Worm (Caenorhabditis elegans) whole organism, L1 larva: ENCODE results near the gene C49H3.6.
A peak's percentile ranks its signal among the peaks of the same experiment; 100 is the strongest.

ENCODE experiments used
- C04F5.9 ChIP-seq: sonication (generic microtip); optimal IDR thresholded peaks from 2 replicates; lab custom pipeline; 2016; ENCODE audit warnings: missing genetic modification characterization, missing compliant biosample characterization
- C16A3.4 ChIP-seq: fragments of 150-350 bp; optimal IDR thresholded peaks from 2 replicates; lab custom pipeline; 2014; ENCODE audit warnings: missing biosample characterization, missing genetic modification characterization
- F16B12.6 ChIP-seq: fragments of 150-350 bp; optimal IDR thresholded peaks from 2 replicates; lab custom pipeline; 2014; ENCODE audit warnings: missing biosample characterization, missing genetic modification characterization
- Y116A8C.19 ChIP-seq: sonication (generic microtip); optimal IDR thresholded peaks from 2 replicates; lab custom pipeline; 2016; ENCODE audit warnings: missing compliant biosample characterization, missing genetic modification characterization, borderline replicate concordance
- aly-2 ChIP-seq: fragments of 150-350 bp; optimal IDR thresholded peaks from 2 replicates; lab custom pipeline; 2014; ENCODE audit warnings: missing biosample characterization, missing genetic modification characterization
- blmp-1 ChIP-seq: fragments of 150-350 bp; optimal IDR thresholded peaks from 2 replicates; lab custom pipeline; 2014; ENCODE audit warnings: missing biosample characterization, missing genetic modification characterization
- ceh-63 ChIP-seq: fragments of 200-800 bp; sonication (Bioruptor generic); optimal IDR thresholded peaks from 2 replicates; lab custom pipeline; 2018; ENCODE audit warnings: mild to moderate bottlenecking, missing genetic modification characterization, missing compliant biosample characterization
- ceh-82 ChIP-seq, 3 experiments: fragments of 150-350 bp in 1 of 3; sonication (generic microtip) in 2 of 3; optimal IDR thresholded peaks; 2 replicates each; lab custom pipeline; 2014 to 2017; ENCODE audit warnings: missing biosample characterization in 3 of 3, missing genetic modification characterization in 3 of 3
- dpl-1 ChIP-seq, 3 experiments: fragments of 150-350 bp in 2 of 3; sonication (generic microtip) in 1 of 3; optimal IDR thresholded peaks; 2 replicates each; lab custom pipeline; 2014 to 2017; ENCODE audit warnings: missing biosample characterization in 3 of 3, missing genetic modification characterization in 3 of 3, missing genetic modification reagents in 3 of 3
- efl-1 ChIP-seq, 4 experiments: fragments of 150-350 bp; optimal IDR thresholded peaks in 3 of 4; peaks in 1 of 4; 1 replicate in 1 of 4; 2 replicates in 3 of 4; lab custom pipeline; 2014; ENCODE audit warnings: missing biosample characterization in 2 of 4, missing genetic modification characterization in 2 of 4, missing genetic modification reagents in 2 of 4
- efl-3 ChIP-seq: fragments of 200-800 bp; sonication (Bioruptor generic); optimal IDR thresholded peaks from 2 replicates; lab custom pipeline; 2018; ENCODE audit warnings: mild to moderate bottlenecking, missing genetic modification characterization, missing compliant biosample characterization
- elt-2 ChIP-seq: sonication (generic microtip); optimal IDR thresholded peaks from 2 replicates; lab custom pipeline; 2016; ENCODE audit warnings: missing genetic modification characterization, mild to moderate bottlenecking, inconsistent platforms, missing compliant biosample characterization, missing genetic modification reagents
- fkh-10 ChIP-seq: sonication (generic microtip); optimal IDR thresholded peaks from 2 replicates; lab custom pipeline; 2017; ENCODE audit warnings: missing biosample characterization, missing genetic modification reagents, missing genetic modification characterization
- fkh-8 ChIP-seq: sonication (generic microtip); optimal IDR thresholded peaks from 2 replicates; lab custom pipeline; 2016; ENCODE audit warnings: mild to moderate bottlenecking, missing genetic modification characterization, missing compliant biosample characterization
- isw-1 ChIP-seq: fragments of 200-800 bp; sonication (Bioruptor generic); IDR thresholded peaks from 2 replicates; pipeline ENCODE4 v1.3.6; 2022; ENCODE audit warnings: missing genetic modification characterization, missing compliant biosample characterization
- jun-1 ChIP-seq: fragments of 150-350 bp; optimal IDR thresholded peaks from 2 replicates; lab custom pipeline; 2014; ENCODE audit warnings: missing biosample characterization, missing genetic modification reagents, missing genetic modification characterization
- lin-14 ChIP-seq: fragments of 200-800 bp; sonication (Bioruptor generic); optimal IDR thresholded peaks from 2 replicates; lab custom pipeline; 2018; ENCODE audit warnings: mild to moderate bottlenecking, missing genetic modification characterization, moderate library complexity, missing compliant biosample characterization
- lin-35 ChIP-seq, 2 experiments: fragments of 150-350 bp; optimal IDR thresholded peaks; 2 replicates each; lab custom pipeline; 2014; ENCODE audit warnings: missing biosample characterization in 2 of 2, missing genetic modification characterization in 2 of 2, missing genetic modification reagents in 2 of 2
- lsy-2 ChIP-seq, 2 experiments: fragments of 150-350 bp; optimal IDR thresholded peaks; 2 replicates each; lab custom pipeline; 2014; ENCODE audit warnings: missing biosample characterization in 2 of 2, missing genetic modification characterization in 2 of 2
- mdl-1 ChIP-seq, 2 experiments: fragments of 150-350 bp; optimal IDR thresholded peaks; 2 replicates each; lab custom pipeline; 2014 to 2017; ENCODE audit warnings: missing biosample characterization in 2 of 2, missing genetic modification characterization in 2 of 2, inconsistent platforms in 1 of 2
- mep-1 ChIP-seq: fragments of 150-350 bp; optimal IDR thresholded peaks from 2 replicates; lab custom pipeline; 2014; ENCODE audit warnings: missing biosample characterization, missing genetic modification characterization
- nhr-20 ChIP-seq: sonication (generic microtip); optimal IDR thresholded peaks from 2 replicates; lab custom pipeline; 2016; ENCODE audit warnings: mild to moderate bottlenecking, missing genetic modification characterization, missing compliant biosample characterization
- nhr-47 ChIP-seq: sonication (generic microtip); optimal IDR thresholded peaks from 2 replicates; lab custom pipeline; 2016; ENCODE audit warnings: mild to moderate bottlenecking, missing genetic modification characterization, moderate library complexity, missing compliant biosample characterization
- nhr-71 ChIP-seq: sonication (generic microtip); optimal IDR thresholded peaks from 2 replicates; lab custom pipeline; 2016; ENCODE audit warnings: mild to moderate bottlenecking, missing genetic modification characterization, moderate library complexity, missing compliant biosample characterization
- nhr-76 ChIP-seq: sonication (generic microtip); optimal IDR thresholded peaks from 2 replicates; lab custom pipeline; 2017; ENCODE audit warnings: missing biosample characterization, missing genetic modification characterization
- nhr-77 ChIP-seq: fragments of 150-350 bp; optimal IDR thresholded peaks from 2 replicates; lab custom pipeline; 2014; ENCODE audit warnings: missing biosample characterization, missing genetic modification characterization
- nhr-85 ChIP-seq: sonication (generic microtip); peaks from one replicate; lab custom pipeline; 2016; ENCODE audit warnings: missing genetic modification characterization, inconsistent platforms, missing compliant biosample characterization
- skn-1 ChIP-seq: fragments of 150-350 bp; optimal IDR thresholded peaks from 2 replicates; lab custom pipeline; 2014; ENCODE audit warnings: missing biosample characterization, missing genetic modification characterization
- snu-23 ChIP-seq: sonication (generic microtip); optimal IDR thresholded peaks from 2 replicates; lab custom pipeline; 2016; ENCODE audit warnings: missing genetic modification characterization, missing compliant biosample characterization
- sox-4 ChIP-seq: sonication (generic microtip); optimal IDR thresholded peaks from 2 replicates; lab custom pipeline; 2016; ENCODE audit warnings: missing genetic modification characterization, missing compliant biosample characterization
- tbx-2 ChIP-seq: sonication (generic microtip); optimal IDR thresholded peaks from 2 replicates; lab custom pipeline; 2016; ENCODE audit warnings: missing genetic modification characterization, missing compliant biosample characterization
- unc-130 ChIP-seq: fragments of 150-350 bp; optimal IDR thresholded peaks from 2 replicates; lab custom pipeline; 2017; ENCODE audit warnings: missing biosample characterization, missing genetic modification characterization, inconsistent platforms
- vab-15 ChIP-seq: sonication (generic microtip); optimal IDR thresholded peaks from 2 replicates; lab custom pipeline; 2017; ENCODE audit warnings: missing genotype, mild to moderate bottlenecking, missing genetic modification characterization, missing compliant biosample characterization
- xbp-1 ChIP-seq: sonication (generic microtip); optimal IDR thresholded peaks from 2 replicates; lab custom pipeline; 2016; ENCODE audit warnings: missing genetic modification characterization, missing compliant biosample characterization
- zag-1 ChIP-seq: fragments of 150-350 bp; optimal IDR thresholded peaks from 2 replicates; lab custom pipeline; 2014; ENCODE audit warnings: missing biosample characterization, missing genetic modification characterization

C49H3.6 gene

DNA sequence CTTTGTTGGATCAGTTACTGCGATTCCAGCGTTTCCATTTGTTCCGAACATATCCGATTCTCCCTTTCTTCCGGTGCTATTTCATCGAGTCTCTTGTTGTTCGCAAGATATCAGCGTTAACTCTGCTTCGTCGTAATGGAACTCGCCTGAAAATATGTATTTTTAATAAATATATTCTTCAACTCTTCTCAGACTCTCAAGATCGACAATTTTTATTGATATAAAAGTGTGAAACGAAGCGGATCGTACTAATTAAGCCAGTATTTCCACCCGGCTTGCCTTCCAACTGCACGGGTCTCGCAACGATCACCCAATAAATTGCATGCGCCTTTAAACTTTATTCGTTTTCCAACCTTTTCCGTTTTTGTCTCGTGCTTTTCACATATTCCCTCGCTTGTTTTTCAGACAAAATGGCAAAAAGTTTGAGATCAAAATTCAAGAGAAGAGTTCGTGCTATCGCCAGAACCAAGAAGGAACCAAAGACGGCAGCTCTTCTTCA, 20.5 kb downstream of the C49H3.6 start, which contains the start of the genes xpo-3 and C49H3.3:
TSS of gene xpo-3 (minus strand) at position 51 of the 499 bp plus-strand sequence.
TSS of gene C49H3.3 (plus strand) at position 369 of the 499 bp plus-strand sequence.
- TF ChIP-seq snu-23 (GFP tag; lab: Kevin White, UChicago) (peak; percentile 34), efl-1 (optimal IDR thresholded peaks at IDR 0.05; lab: Kevin White, UChicago) (peak; percentile 51 to 58), efl-1 (GFP tag; optimal IDR thresholded peaks at IDR 0.05 in 1 of 2; lab: Kevin White, UChicago) (peak in 1 of 2 experiments; percentile 48), lin-14 (GFP tag; lab: Kevin White, UChicago) (no peak), zag-1 (no peak), F16B12.6 (tag; lab: Kevin White, UChicago) (peak; percentile 29), skn-1 (peak; percentile 2), vab-15 (tag; lab: Kevin White, UChicago) (peak; percentile 54), nhr-71 (tag; lab: Kevin White, UChicago) (peak; percentile 38), lin-35 (GFP tag; optimal IDR thresholded peaks at IDR 0.05; lab: Kevin White, UChicago) (peak; percentile 44 to 74), tbx-2 (tag; lab: Kevin White, UChicago) (peak; percentile 14), unc-130 (tag; lab: Kevin White, UChicago) (peak; percentile 9), nhr-20 (tag; lab: Kevin White, UChicago) (no peak), dpl-1 (GFP tag; optimal IDR thresholded peaks at IDR 0.05; lab: Kevin White, UChicago) (peak; percentile 23 to 57 (median 24)), fkh-10 (GFP tag; lab: Kevin White, UChicago) (peak; percentile 13), isw-1 (GFP tag; lab: Robert Waterston, UW) (no peak), C16A3.4 (peak; percentile 32), mdl-1 (tag; optimal IDR thresholded peaks at IDR 0.05; lab: Kevin White, UChicago) (peak in 1 of 2 experiments; percentile 6), blmp-1 (peak; percentile 32), mep-1 (peak; percentile 63), jun-1 (tag; lab: Kevin White, UChicago) (no peak), ceh-82 (tag; optimal IDR thresholded peaks at IDR 0.05; lab: Kevin White, UChicago) (peak in 1 of 3 experiments; percentile 11), lsy-2 (tag; optimal IDR thresholded peaks at IDR 0.05; lab: Kevin White, UChicago) (peak; percentile 47 to 70), xbp-1 (peak; percentile 34), nhr-47 (tag; lab: Kevin White, UChicago) (peak; percentile 42)

DNA sequence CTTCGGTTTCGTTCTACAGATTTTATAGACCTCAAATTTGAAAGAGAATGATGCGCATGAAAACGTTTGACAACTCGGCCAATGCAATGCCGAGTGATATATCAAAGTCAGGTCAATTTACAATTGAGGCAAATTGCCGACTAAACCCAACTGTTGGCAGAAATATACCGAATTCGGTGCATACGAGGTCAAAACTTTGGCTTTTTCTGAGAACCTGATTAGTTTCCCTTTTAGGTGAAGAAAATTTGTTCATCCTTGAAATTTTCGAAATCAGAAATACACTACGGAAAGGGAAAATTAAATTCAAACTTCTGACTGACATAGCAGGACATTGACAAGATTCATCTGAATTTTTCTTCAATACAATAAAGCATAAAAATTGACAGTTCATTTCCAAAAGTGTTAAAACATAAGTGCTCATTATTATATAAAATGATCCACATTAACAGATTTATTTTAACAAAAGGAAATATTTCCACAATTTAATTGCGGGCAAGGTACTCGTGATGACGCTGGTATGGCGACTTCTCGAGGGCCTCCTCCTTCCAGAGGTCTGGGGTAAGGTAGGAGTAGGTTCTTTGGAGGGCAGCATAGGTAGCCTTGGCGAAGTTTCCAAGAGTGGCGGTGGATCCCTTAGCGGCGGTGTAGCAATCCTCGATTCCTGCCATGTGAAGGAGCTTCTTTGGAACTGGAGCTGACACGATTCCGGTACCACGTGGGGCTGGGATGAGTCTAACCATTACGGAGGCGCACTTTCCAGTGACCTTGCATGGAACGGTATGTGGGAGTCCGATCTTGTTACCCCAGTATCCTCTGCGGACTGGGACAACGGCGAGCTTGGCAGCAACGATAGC, 21.7 kb downstream of the C49H3.6 start:
- no peak for TF ChIP-seq C04F5.9 (tag; lab: Kevin White, UChicago)
- TF ChIP-seq efl-1 (optimal IDR thresholded peaks at IDR 0.05; lab: Kevin White, UChicago), result no peak
- TF ChIP-seq efl-1 (GFP tag; optimal IDR thresholded peaks at IDR 0.05 in 1 of 2; lab: Kevin White, UChicago), result peak in 1 of 2 experiments; percentile 84
- TF ChIP-seq ceh-63, result no peak
- peak; percentile 59 for TF ChIP-seq nhr-85 (tag; lab: Kevin White, UChicago)
- TF ChIP-seq mep-1, result no peak
- TF ChIP-seq elt-2, result no peak
- TF ChIP-seq efl-3 (GFP tag; lab: Kevin White, UChicago), result no peak
- no peak for TF ChIP-seq skn-1
- no peak for TF ChIP-seq fkh-8 (tag; lab: Kevin White, UChicago)
- peak; percentile 3 to 28 for TF ChIP-seq lsy-2 (tag; optimal IDR thresholded peaks at IDR 0.05; lab: Kevin White, UChicago)
- TF ChIP-seq nhr-77 (tag; lab: Kevin White, UChicago), result no peak
- TF ChIP-seq nhr-76, result no peak
- TF ChIP-seq nhr-71 (tag; lab: Kevin White, UChicago), result peak; percentile 16
- TF ChIP-seq sox-4 (tag; lab: Kevin White, UChicago), result no peak
- no peak for TF ChIP-seq Y116A8C.19 (tag; lab: Kevin White, UChicago)
- TF ChIP-seq aly-2 (tag; lab: Kevin White, UChicago), result no peak
